Worm (Caenorhabditis elegans) whole organism, late embryonic: ENCODE data around the gene rei-1.

Source experiments
- F13H6.1 ChIP-seq: sonication (generic microtip); optimal IDR thresholded peaks from 2 replicates; lab custom pipeline; 2016; ENCODE audit warnings: missing genetic modification characterization, missing compliant biosample characterization
- ama-1 ChIP-seq: fragments of 150-350 bp; optimal IDR thresholded peaks from 2 replicates; lab custom pipeline; 2014

DNA sequence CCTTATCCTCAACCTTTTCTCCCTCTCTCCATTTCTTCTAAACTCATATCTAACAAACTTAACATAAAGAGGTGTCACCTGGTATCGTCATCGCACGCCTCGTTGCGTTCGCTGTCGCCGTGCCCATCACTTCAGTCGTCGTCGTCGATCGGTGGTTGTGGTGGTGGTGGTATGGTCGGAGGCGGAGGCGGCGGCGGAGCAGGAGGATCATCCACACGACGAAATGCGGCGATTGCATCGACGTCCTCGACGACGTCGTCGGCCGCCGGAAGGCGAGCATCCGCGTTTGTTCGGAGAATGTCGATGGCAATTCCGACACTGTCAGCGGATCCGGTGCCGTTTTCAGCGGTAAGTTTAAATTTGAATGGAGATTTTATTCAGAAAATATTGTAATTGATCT is 36.1 kb upstream of the rei-1 start:
- TF ChIP-seq ama-1 (lab: Kevin White, UChicago) (no peak), F13H6.1 (tag; lab: Kevin White, UChicago) (no peak)
